Fruit fly (Drosophila melanogaster): ENCODE measurements around the gene t-cup.

The t-cup gene

dm6 chr2L:12502839-12503439 lies 5.8 kb upstream of the t-cup start (continued):
- TF ChIP-seq CG7271 (tag; optimal IDR thresholded peaks at IDR 0.05): no peak
- no peak for TF ChIP-seq Ada2b (GFP tag; IDR thresholded peaks at IDR 0.05)
- TF ChIP-seq odd (GFP tag; optimal IDR thresholded peaks at IDR 0.05): no peak
- TF ChIP-seq vvl (GFP tag; IDR thresholded peaks at IDR 0.05): no peak
- TF ChIP-seq CG13894 (tag; optimal IDR thresholded peaks at IDR 0.05): no peak
- no peak for TF ChIP-seq Ets97D (GFP tag; optimal IDR thresholded peaks at IDR 0.05)
- peak; percentile 38 for TF ChIP-seq ftz-f1 (GFP tag; optimal IDR thresholded peaks at IDR 0.05)
- TF ChIP-seq Taf1 (GFP tag; IDR thresholded peaks at IDR 0.05): no peak
- 0 out of 2 replicates have a peak, but pooled peaks have one; percentile 6 for TF ChIP-seq Ptx1 (GFP tag; IDR thresholded peaks at IDR 0.05)
- no peak for TF ChIP-seq CG7928 (GFP tag; optimal IDR thresholded peaks at IDR 0.05)
- no peak for TF ChIP-seq CG7987 (GFP tag; optimal IDR thresholded peaks at IDR 0.05)
- peak; percentile 96 for TF ChIP-seq sr (GFP tag; IDR thresholded peaks at IDR 0.05)
- TF ChIP-seq CG8924 (tag; optimal IDR thresholded peaks at IDR 0.05): no peak
- no peak for TF ChIP-seq sima (GFP tag; optimal IDR thresholded peaks at IDR 0.05)
- no peak for TF ChIP-seq CG14667 (GFP tag; IDR thresholded peaks at IDR 0.05)
- no peak for TF ChIP-seq dm (GFP tag; optimal IDR thresholded peaks at IDR 0.05)
- no peak for TF ChIP-seq Dip2 (GFP tag; IDR thresholded peaks at IDR 0.05)
- no peak for TF ChIP-seq Scr (GFP tag; IDR thresholded peaks at IDR 0.05; ENCODE audit: partially characterized antibody)

dm6 chr2L:12500405-12500804 lies 3.3 kb upstream of the t-cup start:
- peak; percentile 27 for TF ChIP-seq Med (GFP tag)
- no peak for TF ChIP-seq zfh2 (GFP tag; optimal IDR thresholded peaks at IDR 0.05)
- no peak for TF ChIP-seq CG8089 (GFP tag; optimal IDR thresholded peaks at IDR 0.05)
- TF ChIP-seq MTF-1 (GFP tag; optimal IDR thresholded peaks at IDR 0.05; ENCODE audit: borderline replicate concordance): no peak
- TF ChIP-seq CG31224 (GFP tag; IDR thresholded peaks at IDR 0.05): peak; percentile 85
- TF ChIP-seq CG12769 (tag; optimal IDR thresholded peaks at IDR 0.05): peak; percentile 11
- no peak for TF ChIP-seq gce (GFP tag; IDR thresholded peaks at IDR 0.05)
- TF ChIP-seq CG3726 (GFP tag; IDR thresholded peaks at IDR 0.05): 0 out of 3 replicates have a peak, but pooled peaks have one; percentile 6
- no peak for TF ChIP-seq unpg (GFP tag; optimal IDR thresholded peaks at IDR 0.05)
- TF ChIP-seq CG15601 (tag; optimal IDR thresholded peaks at IDR 0.05): peak; percentile 2
- no peak for TF ChIP-seq ac (GFP tag; optimal IDR thresholded peaks at IDR 0.05)
- TF ChIP-seq sd (tag; optimal IDR thresholded peaks at IDR 0.05): peak; percentile 53
- no peak for TF ChIP-seq nmo (GFP tag; optimal IDR thresholded peaks at IDR 0.05)
- TF ChIP-seq Xrp1 (GFP tag; IDR thresholded peaks at IDR 0.05): no peak
- no peak for TF ChIP-seq ab (GFP tag; optimal IDR thresholded peaks at IDR 0.05)
- TF ChIP-seq CoRest (tag; optimal IDR thresholded peaks at IDR 0.05): no peak
- TF ChIP-seq CG2199 (GFP tag; IDR thresholded peaks at IDR 0.05): 0 out of 3 replicates have a peak, but pooled peaks have one; percentile 39
- TF ChIP-seq CG1233 (GFP tag; optimal IDR thresholded peaks at IDR 0.05): no peak
- TF ChIP-seq CG4854 (GFP tag; optimal IDR thresholded peaks at IDR 0.05): no peak

dm6 chr2L:12499189-12499588 lies 2.1 kb upstream of the t-cup start:
- TF ChIP-seq Med (GFP tag) (peak; percentile 56), Chrac-16 (GFP tag; optimal IDR thresholded peaks at IDR 0.05) (no peak), CG13775 (GFP tag; optimal IDR thresholded peaks at IDR 0.05) (no peak), Pdp1 (GFP tag; optimal IDR thresholded peaks at IDR 0.05) (peak in 1 of 2 experiments; percentile 73)
